Fruit fly (Drosophila melanogaster) whole organism, prepupa: ENCODE results near the gene CG4004.

Experiments
- CG11294 ChIP-seq: fragments of 200-800 bp; sonication (Bioruptor generic); IDR thresholded peaks from 2 replicates; pipeline ENCODE4 v1.3.6; 2022; ENCODE audit warnings: missing biosample characterization, missing genetic modification characterization
- CG11762 ChIP-seq: fragments of 200-800 bp; sonication (Bioruptor generic); optimal IDR thresholded peaks from 3 replicates; lab custom pipeline; 2016; ENCODE audit warnings: missing biosample characterization, missing genetic modification characterization; ENCODE audit not compliant: insufficient read depth
- CG11902 ChIP-seq: fragments of 200-800 bp; sonication (Bioruptor generic); optimal IDR thresholded peaks from 3 replicates; lab custom pipeline; 2016; ENCODE audit warnings: missing biosample characterization, missing genetic modification characterization
- CG15336 ChIP-seq: fragments of 200-800 bp; sonication (Bioruptor generic); IDR thresholded peaks from 2 replicates; pipeline ENCODE4 v1.3.6; 2022; ENCODE audit warnings: missing biosample characterization, missing genetic modification characterization
- CG16779 ChIP-seq: fragments of 200-800 bp; sonication (Bioruptor generic); optimal IDR thresholded peaks from 3 replicates; lab custom pipeline; 2017; ENCODE audit warnings: missing biosample characterization, mild to moderate bottlenecking, missing genetic modification characterization
- CG3032 ChIP-seq: fragments of 200-800 bp; optimal IDR thresholded peaks from 2 replicates; lab custom pipeline; 2019; ENCODE audit warnings: missing biosample characterization, mild to moderate bottlenecking, missing genetic modification characterization, moderate library complexity
- CG32006 ChIP-seq: fragments of 200-800 bp; sonication (Bioruptor generic); optimal IDR thresholded peaks from 3 replicates; lab custom pipeline; 2017; ENCODE audit warnings: missing biosample characterization, mild to moderate bottlenecking, missing genetic modification characterization
- CG34406 ChIP-seq: fragments of 200-800 bp; sonication (Bioruptor generic); optimal IDR thresholded peaks from 3 replicates; lab custom pipeline; 2016; ENCODE audit warnings: missing biosample characterization, missing genetic modification characterization
- CG4318 ChIP-seq: fragments of 200-800 bp; sonication (Bioruptor generic); optimal IDR thresholded peaks from 3 replicates; lab custom pipeline; 2017; ENCODE audit warnings: missing biosample characterization, mild to moderate bottlenecking, missing genetic modification characterization
- CG6163 ChIP-seq: fragments of 200-800 bp; sonication (Bioruptor generic); IDR thresholded peaks from 3 replicates; pipeline ENCODE4 v1.3.6; 2022; ENCODE audit warnings: missing biosample characterization, missing genetic modification characterization
- CG6276 ChIP-seq: fragments of 200-800 bp; sonication (Bioruptor generic); optimal IDR thresholded peaks from 2 replicates; lab custom pipeline; 2017; ENCODE audit warnings: missing biosample characterization, mild to moderate bottlenecking, missing genetic modification characterization
- CG6792 ChIP-seq: fragments of 200-800 bp; sonication (Bioruptor generic); optimal IDR thresholded peaks from 3 replicates; lab custom pipeline; 2016; ENCODE audit warnings: missing biosample characterization, missing genetic modification characterization
- CG6808 ChIP-seq: fragments of 200-800 bp; sonication (Bioruptor generic); optimal IDR thresholded peaks from 3 replicates; lab custom pipeline; 2017; ENCODE audit warnings: missing biosample characterization, missing genetic modification characterization, mild to moderate bottlenecking, moderate library complexity, missing genetic modification reagents
- CG6854 ChIP-seq: fragments of 200-800 bp; sonication (Bioruptor generic); optimal IDR thresholded peaks from 2 replicates; lab custom pipeline; 2017; ENCODE audit warnings: missing biosample characterization, mild to moderate bottlenecking, missing genetic modification characterization
- CG7368 ChIP-seq: fragments of 200-800 bp; sonication (Bioruptor generic); optimal IDR thresholded peaks from 3 replicates; lab custom pipeline; 2016; ENCODE audit warnings: missing biosample characterization, missing genetic modification characterization
- CG8119 ChIP-seq: fragments of 200-800 bp; sonication (Bioruptor generic); IDR thresholded peaks from 3 replicates; pipeline ENCODE4 v1.3.6; 2022; ENCODE audit warnings: missing biosample characterization, missing genetic modification characterization
- CG8319 ChIP-seq: fragments of 200-800 bp; sonication (Bioruptor generic); optimal IDR thresholded peaks from 3 replicates; lab custom pipeline; 2016; ENCODE audit warnings: missing biosample characterization, missing genetic modification characterization
- CG9139 ChIP-seq: fragments of 200-800 bp; sonication (Bioruptor generic); optimal IDR thresholded peaks from 3 replicates; lab custom pipeline; 2017; ENCODE audit warnings: missing biosample characterization, mild to moderate bottlenecking, missing genetic modification characterization
- Eip75B ChIP-seq: fragments of 200-800 bp; sonication (Bioruptor generic); optimal IDR thresholded peaks from 3 replicates; lab custom pipeline; 2016; ENCODE audit warnings: missing biosample characterization, missing genetic modification characterization
- Eip78C ChIP-seq: fragments of 200-800 bp; sonication (Bioruptor generic); peaks from one replicate; lab custom pipeline; 2016; ENCODE audit warnings: missing biosample characterization, missing genetic modification characterization
- Eip93F ChIP-seq: fragments of 200-800 bp; sonication (Bioruptor generic); optimal IDR thresholded peaks from 2 replicates; lab custom pipeline; 2016; ENCODE audit warnings: missing biosample characterization, mild to moderate bottlenecking, missing genetic modification characterization
- Ets21C ChIP-seq: fragments of 200-800 bp; sonication (Bioruptor generic); optimal IDR thresholded peaks from 3 replicates; lab custom pipeline; 2016; ENCODE audit warnings: missing biosample characterization, missing genetic modification characterization
- Hr38 ChIP-seq: sonication (Bioruptor generic); optimal IDR thresholded peaks from 2 replicates; lab custom pipeline; 2016; ENCODE audit warnings: missing biosample characterization, missing genetic modification characterization
- Hr39 ChIP-seq: fragments of 200-800 bp; sonication (Bioruptor generic); optimal IDR thresholded peaks from 2 replicates; lab custom pipeline; 2016; ENCODE audit warnings: missing biosample characterization, missing genetic modification characterization
- Hr4 ChIP-seq: fragments of 200-800 bp; sonication (Bioruptor generic); optimal IDR thresholded peaks from 3 replicates; lab custom pipeline; 2016; ENCODE audit warnings: missing biosample characterization, missing genetic modification characterization
- Lpt ChIP-seq: fragments of 200-800 bp; sonication (Bioruptor generic); optimal IDR thresholded peaks from 3 replicates; lab custom pipeline; 2016; ENCODE audit warnings: missing biosample characterization, missing genetic modification characterization
- Met ChIP-seq: fragments of 200-800 bp; sonication (Bioruptor generic); optimal IDR thresholded peaks from 3 replicates; lab custom pipeline; 2016; ENCODE audit warnings: missing biosample characterization, missing genetic modification characterization
- OdsH ChIP-seq: fragments of 200-800 bp; sonication (Bioruptor generic); optimal IDR thresholded peaks from 3 replicates; lab custom pipeline; 2016; ENCODE audit warnings: missing biosample characterization, missing genetic modification characterization
- Sox102F ChIP-seq: fragments of 200-800 bp; sonication (Bioruptor generic); optimal IDR thresholded peaks from 2 replicates; lab custom pipeline; 2016; ENCODE audit warnings: missing biosample characterization, mild to moderate bottlenecking, missing genetic modification characterization
- Sox14 ChIP-seq: fragments of 200-800 bp; sonication (Bioruptor generic); optimal IDR thresholded peaks from 3 replicates; lab custom pipeline; 2016; ENCODE audit warnings: missing biosample characterization, missing genetic modification characterization
- Sox15 ChIP-seq: fragments of 200-800 bp; sonication (Bioruptor generic); optimal IDR thresholded peaks from 3 replicates; lab custom pipeline; 2016; ENCODE audit warnings: missing biosample characterization, missing genetic modification characterization
- achi ChIP-seq: fragments of 200-800 bp; sonication (Bioruptor generic); optimal IDR thresholded peaks from 3 replicates; lab custom pipeline; 2016; ENCODE audit warnings: missing biosample characterization, missing genetic modification characterization
- acj6 ChIP-seq: fragments of 200-800 bp; sonication (Bioruptor generic); optimal IDR thresholded peaks from 3 replicates; lab custom pipeline; 2016; ENCODE audit warnings: missing biosample characterization, missing genetic modification characterization
- cyc ChIP-seq: fragments of 200-800 bp; sonication (Bioruptor generic); optimal IDR thresholded peaks from 3 replicates; lab custom pipeline; 2016; ENCODE audit warnings: missing biosample characterization, missing genetic modification characterization
- dac ChIP-seq: fragments of 200-800 bp; sonication (Bioruptor generic); optimal IDR thresholded peaks from 2 replicates; lab custom pipeline; 2017; ENCODE audit warnings: missing biosample characterization, mild to moderate bottlenecking, missing genetic modification characterization
- dsx ChIP-seq: fragments of 200-800 bp; optimal IDR thresholded peaks from 3 replicates; lab custom pipeline; 2019; ENCODE audit warnings: missing biosample characterization, mild to moderate bottlenecking, missing genetic modification characterization, moderate library complexity; ENCODE audit not compliant: poor library complexity, severe bottlenecking
- eg ChIP-seq: fragments of 200-800 bp; sonication (Bioruptor generic); IDR thresholded peaks from 3 replicates; pipeline ENCODE4 v1.3.6; 2022; ENCODE audit warnings: missing biosample characterization, missing genetic modification characterization
- esn ChIP-seq: fragments of 200-800 bp; sonication (Bioruptor generic); optimal IDR thresholded peaks from 2 replicates; lab custom pipeline; 2016; ENCODE audit warnings: missing biosample characterization, mild to moderate bottlenecking, missing genetic modification characterization, moderate library complexity
- fd59A ChIP-seq: fragments of 200-800 bp; sonication (Bioruptor generic); optimal IDR thresholded peaks from 2 replicates; lab custom pipeline; 2017; ENCODE audit warnings: missing biosample characterization, mild to moderate bottlenecking, missing genetic modification characterization, missing genetic modification reagents
- lz ChIP-seq: fragments of 200-800 bp; sonication (Bioruptor generic); optimal IDR thresholded peaks from 3 replicates; lab custom pipeline; 2016; ENCODE audit warnings: missing biosample characterization, missing genetic modification characterization
- net ChIP-seq: fragments of 200-800 bp; sonication (Bioruptor generic); optimal IDR thresholded peaks from 3 replicates; lab custom pipeline; 2016; ENCODE audit warnings: missing biosample characterization, missing genetic modification characterization
- pdm3 ChIP-seq: fragments of 200-800 bp; sonication (Bioruptor generic); optimal IDR thresholded peaks from 3 replicates; lab custom pipeline; 2016; ENCODE audit warnings: missing biosample characterization, missing genetic modification characterization
- salr ChIP-seq, 2 experiments: fragments of 200-800 bp; sonication (Bioruptor generic); optimal IDR thresholded peaks; 3 replicates each; lab custom pipeline; 2016 to 2018; ENCODE audit warnings: missing biosample characterization in 2 of 2, missing genetic modification characterization in 2 of 2, mild to moderate bottlenecking in 1 of 2
- ss ChIP-seq, 2 experiments: fragments of 200-800 bp; sonication (Bioruptor generic); optimal IDR thresholded peaks; 2 replicates in 1 of 2; 3 replicates in 1 of 2; lab custom pipeline; 2017 to 2018; ENCODE audit warnings: mild to moderate bottlenecking in 2 of 2, missing biosample characterization in 2 of 2, missing genetic modification characterization in 2 of 2, moderate library complexity in 1 of 2
- topi ChIP-seq: fragments of 200-800 bp; sonication (Bioruptor generic); optimal IDR thresholded peaks from 3 replicates; lab custom pipeline; 2016; ENCODE audit warnings: missing biosample characterization, missing genetic modification characterization
- vri ChIP-seq: fragments of 200-800 bp; sonication (Bioruptor generic); optimal IDR thresholded peaks from 3 replicates; lab custom pipeline; 2016; ENCODE audit warnings: missing biosample characterization, mild to moderate bottlenecking, missing genetic modification characterization

The CG4004 gene

DNA sequence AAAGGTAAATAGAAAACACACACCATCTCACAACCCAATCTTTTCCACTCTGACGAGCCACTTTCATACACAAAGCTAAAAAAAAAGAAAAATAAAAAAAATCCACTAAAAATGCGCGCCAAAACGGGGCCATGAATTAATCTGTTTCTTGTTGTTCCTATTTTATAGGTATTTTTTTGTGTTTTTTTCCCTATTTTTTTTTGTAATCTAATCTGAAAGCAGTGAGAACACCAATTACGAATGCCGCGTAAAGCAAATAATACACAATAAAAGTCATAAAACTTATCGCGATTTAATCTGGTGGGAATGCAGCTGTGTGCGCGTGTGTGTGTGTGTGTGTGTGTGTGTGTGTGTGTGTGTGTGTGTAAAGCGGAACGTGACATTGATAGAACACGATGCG, 20.7 kb upstream of the CG4004 start (continued):
- TF ChIP-seq salr (GFP tag; optimal IDR thresholded peaks at IDR 0.05; lab: Kevin White, UChicago) (no peak), cyc (GFP tag; lab: Kevin White, UChicago) (no peak), ss (GFP tag; optimal IDR thresholded peaks at IDR 0.05; lab: Kevin White, UChicago) (no peak), lz (GFP tag; lab: Kevin White, UChicago) (no peak), CG6854 (GFP tag; lab: Kevin White, UChicago) (no peak), eg (peak; percentile 53; the same call in 1 of the 3 replicates), Ets21C (GFP tag; lab: Kevin White, UChicago) (no peak), Sox14 (peak; percentile 9), CG6792 (GFP tag; lab: Kevin White, UChicago) (no peak), Lpt (GFP tag; lab: Kevin White, UChicago) (no peak), Eip75B (GFP tag; lab: Kevin White, UChicago) (no peak), OdsH (GFP tag; lab: Kevin White, UChicago) (no peak), CG11762 (no peak), CG6163 (GFP tag; lab: Robert Waterston, UW) (peak; percentile 64), dsx (GFP tag; lab: Kevin White, UChicago) (no peak), achi (GFP tag; lab: Kevin White, UChicago) (no peak), net (GFP tag; lab: Kevin White, UChicago) (no peak), CG11902 (GFP tag; lab: Kevin White, UChicago) (no peak), CG15336 (GFP tag; lab: Robert Waterston, UW) (no peak), pdm3 (no peak), Hr38 (GFP tag; lab: Kevin White, UChicago) (no peak), dac (no peak), topi (GFP tag; lab: Kevin White, UChicago) (no peak), Met (GFP tag; lab: Kevin White, UChicago) (no peak), CG32006 (GFP tag; lab: Kevin White, UChicago) (no peak), acj6 (GFP tag; lab: Kevin White, UChicago) (no peak), CG34406 (GFP tag; lab: Kevin White, UChicago) (no peak), vri (GFP tag; lab: Kevin White, UChicago) (peak; percentile 70), Sox102F (GFP tag; lab: Kevin White, UChicago) (no peak), Hr39 (GFP tag; lab: Kevin White, UChicago) (no peak), esn (no peak), CG3032 (tag; lab: Kevin White, UChicago) (no peak), fd59A (GFP tag; lab: Kevin White, UChicago) (no peak), CG16779 (tag; lab: Kevin White, UChicago) (peak; percentile 19), CG6276 (GFP tag; lab: Kevin White, UChicago) (peak; percentile 29), CG6808 (GFP tag; lab: Kevin White, UChicago) (no peak)

DNA sequence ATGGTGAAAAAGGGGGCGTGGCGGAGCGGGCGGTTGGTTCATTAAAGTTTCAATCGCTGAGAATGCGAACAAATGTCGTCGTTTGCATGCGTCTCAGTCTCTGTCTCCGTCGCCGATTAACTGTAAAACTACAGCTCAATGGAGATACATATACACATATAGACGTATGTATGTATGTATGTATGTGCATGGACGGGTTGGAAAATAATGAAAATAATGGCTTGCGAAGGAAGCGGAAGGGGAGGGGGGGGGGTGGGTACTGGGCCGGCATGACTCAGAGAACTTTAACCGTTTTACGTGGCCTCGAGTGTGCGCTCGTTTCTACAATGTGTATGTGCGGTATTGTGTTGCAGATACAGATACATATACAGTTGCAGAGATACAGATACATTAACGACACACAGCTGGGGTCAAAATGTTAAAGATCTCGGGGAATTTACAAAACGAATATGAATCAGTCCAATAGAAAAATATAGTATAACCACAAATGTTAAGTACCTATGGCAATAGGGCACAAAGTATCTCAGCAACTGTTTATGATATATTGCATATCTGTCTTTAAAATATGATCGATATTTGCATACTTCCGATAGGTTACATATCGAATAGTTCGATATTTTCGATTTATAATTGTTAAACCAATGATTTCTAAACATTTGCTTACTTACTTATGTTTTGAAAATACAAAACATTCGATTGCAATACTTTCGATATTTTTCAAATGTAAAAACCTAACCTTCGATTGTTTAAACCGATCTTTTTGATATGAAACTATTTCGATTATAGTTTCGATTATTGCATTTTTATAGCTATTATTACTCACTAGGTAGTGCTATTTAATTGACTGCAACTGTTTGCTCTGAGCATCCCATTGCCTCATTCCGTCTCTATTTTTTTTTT, 19.5 kb upstream of the CG4004 start:
- TF ChIP-seq CG3032 (tag; lab: Kevin White, UChicago) (peak; percentile 30), eg (peak; percentile 56; the same call in 1 of the 3 replicates), CG8119 (peak; percentile 34; the same call in 1 of the 3 replicates), dac (peak; percentile 1), topi (GFP tag; lab: Kevin White, UChicago) (peak; percentile 49), CG7368 (no peak), Hr38 (GFP tag; lab: Kevin White, UChicago) (no peak), lz (GFP tag; lab: Kevin White, UChicago) (peak; percentile 28), CG34406 (GFP tag; lab: Kevin White, UChicago) (peak; percentile 15), Sox15 (GFP tag; lab: Kevin White, UChicago) (peak; percentile 19), Hr4 (peak; percentile 56), Ets21C (GFP tag; lab: Kevin White, UChicago) (no peak), Eip75B (GFP tag; lab: Kevin White, UChicago) (peak; percentile 60), Eip78C (GFP tag; lab: Kevin White, UChicago) (peak; percentile 87), CG11294 (no peak), Met (GFP tag; lab: Kevin White, UChicago) (peak; percentile 5), net (GFP tag; lab: Kevin White, UChicago) (no peak), CG4318 (GFP tag; lab: Kevin White, UChicago) (peak; percentile 50), CG9139 (GFP tag; lab: Kevin White, UChicago) (peak; percentile 36), Eip93F (GFP tag; lab: Kevin White, UChicago) (no peak), CG8319 (GFP tag; lab: Kevin White, UChicago) (no peak), CG32006 (GFP tag; lab: Kevin White, UChicago) (peak; percentile 74), Sox14 (peak; percentile 14), Sox102F (GFP tag; lab: Kevin White, UChicago) (no peak), cyc (GFP tag; lab: Kevin White, UChicago) (peak; percentile 22), ss (GFP tag; optimal IDR thresholded peaks at IDR 0.05; lab: Kevin White, UChicago) (peak in 1 of 2 experiments; percentile 57), achi (GFP tag; lab: Kevin White, UChicago) (peak; percentile 37)
